Fruit fly (Drosophila melanogaster) whole organism, embryonic: Measurements from ENCODE around the gene CG7715.
A peak's percentile ranks its signal among the peaks of the same experiment; 100 is the strongest.

ENCODE experiments used
- Aef1 ChIP-seq: fragments of 200-800 bp; sonication (Bioruptor generic); IDR thresholded peaks from 3 replicates; pipeline ENCODE4 v1.3.6; 2022; ENCODE audit warnings: missing biosample characterization, missing genetic modification characterization
- CG10321 ChIP-seq: fragments of 200-800 bp; sonication (Bioruptor generic); IDR thresholded peaks from 2 replicates; pipeline ENCODE4 v1.3.6; 2022; ENCODE audit warnings: missing biosample characterization, missing genetic modification characterization
- CG10462 ChIP-seq: fragments of 200-800 bp; sonication (Bioruptor generic); optimal IDR thresholded peaks from 2 replicates; lab custom pipeline; 2016; ENCODE audit warnings: missing biosample characterization, missing genetic modification characterization
- CG11093 ChIP-seq: fragments of 200-800 bp; sonication (Bioruptor generic); IDR thresholded peaks from 3 replicates; pipeline ENCODE4 v1.3.6; 2022; ENCODE audit warnings: missing biosample characterization, missing genetic modification characterization
- CG11560 ChIP-seq: fragments of 200-800 bp; sonication (Bioruptor generic); IDR thresholded peaks from 3 replicates; pipeline ENCODE4 v1.3.6; 2022; ENCODE audit warnings: missing biosample characterization, missing genetic modification characterization
- CG12155 ChIP-seq: fragments of 200-800 bp; sonication (Bioruptor generic); optimal IDR thresholded peaks from 3 replicates; lab custom pipeline; 2016; ENCODE audit warnings: missing biosample characterization, missing genetic modification characterization
- CG1602 ChIP-seq: fragments of 200-800 bp; sonication (Bioruptor generic); optimal IDR thresholded peaks from 3 replicates; lab custom pipeline; 2016; ENCODE audit warnings: missing biosample characterization, missing genetic modification characterization
- CG16815 ChIP-seq: fragments of 200-800 bp; sonication (Bioruptor generic); optimal IDR thresholded peaks from 3 replicates; lab custom pipeline; 2017; ENCODE audit warnings: missing biosample characterization, mild to moderate bottlenecking, missing genetic modification characterization
- CG17361 ChIP-seq: fragments of 200-800 bp; sonication (Bioruptor generic); IDR thresholded peaks from 3 replicates; pipeline ENCODE4 v1.3.6; 2022; ENCODE audit warnings: missing biosample characterization, missing genetic modification characterization
- CG17912 ChIP-seq: fragments of 200-800 bp; sonication (Bioruptor generic); optimal IDR thresholded peaks from 2 replicates; lab custom pipeline; 2018; ENCODE audit warnings: missing biosample characterization, mild to moderate bottlenecking, missing genetic modification characterization
- CG30020 ChIP-seq: fragments of 200-800 bp; optimal IDR thresholded peaks from 2 replicates; lab custom pipeline; 2019; ENCODE audit warnings: missing biosample characterization, mild to moderate bottlenecking, missing genetic modification characterization, moderate library complexity
- CG31388 ChIP-seq: fragments of 200-800 bp; sonication (Bioruptor generic); optimal IDR thresholded peaks from 2 replicates; lab custom pipeline; 2016; ENCODE audit warnings: missing biosample characterization, missing genetic modification characterization
- CG32532 ChIP-seq: fragments of 200-800 bp; sonication (Bioruptor generic); IDR thresholded peaks from 2 replicates; pipeline ENCODE4 v1.3.6; 2022; ENCODE audit warnings: missing biosample characterization, missing genetic modification characterization
- CG3847 ChIP-seq: fragments of 200-800 bp; sonication (Bioruptor generic); IDR thresholded peaks from 2 replicates; pipeline ENCODE4 v1.3.6; 2022; ENCODE audit warnings: missing biosample characterization, missing genetic modification characterization
- CG6254 ChIP-seq: fragments of 200-800 bp; sonication (Bioruptor generic); optimal IDR thresholded peaks from 3 replicates; lab custom pipeline; 2017; ENCODE audit warnings: mild to moderate bottlenecking, missing biosample characterization, missing genetic modification reagents, missing genetic modification characterization
- CG7786 ChIP-seq: fragments of 200-800 bp; sonication (Bioruptor generic); optimal IDR thresholded peaks from 2 replicates; lab custom pipeline; 2016; ENCODE audit warnings: missing biosample characterization, missing genetic modification characterization
- CG7928 ChIP-seq: fragments of 200-800 bp; sonication (Bioruptor generic); optimal IDR thresholded peaks from 2 replicates; lab custom pipeline; 2017; ENCODE audit warnings: missing biosample characterization, mild to moderate bottlenecking, missing genetic modification characterization
- CG9817 ChIP-seq: fragments of 200-800 bp; sonication (Bioruptor generic); optimal IDR thresholded peaks from 2 replicates; lab custom pipeline; 2018; ENCODE audit warnings: missing biosample characterization, mild to moderate bottlenecking, missing genetic modification characterization, moderate library complexity
- CHES-1-like ChIP-seq: fragments of 200-800 bp; sonication (Bioruptor generic); optimal IDR thresholded peaks from 2 replicates; lab custom pipeline; 2016; ENCODE audit warnings: missing biosample characterization, missing genetic modification characterization
- Dbx ChIP-seq: fragments of 200-800 bp; sonication (Bioruptor generic); IDR thresholded peaks from 3 replicates; pipeline ENCODE4 v1.3.6; 2022; ENCODE audit warnings: missing biosample characterization, missing genetic modification characterization
- Doc2 ChIP-seq: fragments of 200-800 bp; sonication (Bioruptor generic); IDR thresholded peaks from 2 replicates; pipeline ENCODE4 v1.3.6; 2022; ENCODE audit warnings: missing biosample characterization, missing genetic modification characterization
- Fer2 ChIP-seq: fragments of 200-800 bp; sonication (Bioruptor generic); optimal IDR thresholded peaks from 2 replicates; lab custom pipeline; 2018; ENCODE audit warnings: missing biosample characterization, mild to moderate bottlenecking, missing genetic modification characterization, moderate library complexity
- GATAe ChIP-seq: fragments of 200-800 bp; sonication (Bioruptor generic); conservative IDR thresholded peaks from 2 replicates; pipeline ENCODE4 v1.3.6; 2022; ENCODE audit warnings: missing biosample characterization, missing genetic modification characterization
- Hand ChIP-seq: fragments of 200-800 bp; sonication (Bioruptor generic); optimal IDR thresholded peaks from 2 replicates; lab custom pipeline; 2017; ENCODE audit warnings: mild to moderate bottlenecking, missing biosample characterization, missing genetic modification reagents, missing genetic modification characterization
- Max ChIP-seq: fragments of 200-800 bp; sonication (Bioruptor generic); optimal IDR thresholded peaks from 2 replicates; lab custom pipeline; 2016; ENCODE audit warnings: missing biosample characterization, mild to moderate bottlenecking, missing genetic modification characterization
- NFAT ChIP-seq: fragments of 200-800 bp; sonication (Bioruptor generic); IDR thresholded peaks from 2 replicates; pipeline ENCODE4 v1.3.6; 2022; ENCODE audit warnings: missing biosample characterization, missing genetic modification characterization
- NK7.1 ChIP-seq: fragments of 200-800 bp; sonication (Bioruptor generic); optimal IDR thresholded peaks from 3 replicates; lab custom pipeline; 2016; ENCODE audit warnings: missing biosample characterization, missing genetic modification characterization
- Opbp ChIP-seq: fragments of 200-800 bp; sonication (Bioruptor generic); IDR thresholded peaks from 3 replicates; pipeline ENCODE4 v1.3.6; 2022; ENCODE audit warnings: missing biosample characterization, missing genetic modification characterization; ENCODE audit not compliant: partially characterized antibody
- Rx ChIP-seq: fragments of 200-800 bp; sonication (Bioruptor generic); IDR thresholded peaks from 2 replicates; pipeline ENCODE4 v1.3.6; 2022; ENCODE audit warnings: missing biosample characterization, missing genetic modification characterization
- Scr ChIP-seq: fragments of 200-800 bp; sonication (Bioruptor generic); IDR thresholded peaks from 2 replicates; pipeline ENCODE4 v1.3.6; 2022; ENCODE audit warnings: missing biosample characterization, missing genetic modification characterization; ENCODE audit not compliant: partially characterized antibody
- Spps ChIP-seq: fragments of 200-800 bp; sonication (Bioruptor generic); optimal IDR thresholded peaks from 2 replicates; lab custom pipeline; 2018; ENCODE audit warnings: missing biosample characterization, mild to moderate bottlenecking, missing genetic modification characterization
- TFAM ChIP-seq: fragments of 200-800 bp; sonication (Bioruptor generic); optimal IDR thresholded peaks from 2 replicates; lab custom pipeline; 2017; ENCODE audit warnings: missing biosample characterization, missing genetic modification characterization, inconsistent platforms
- Vsx1 ChIP-seq: fragments of 200-800 bp; sonication (Bioruptor generic); optimal IDR thresholded peaks from 2 replicates; lab custom pipeline; 2017; ENCODE audit warnings: missing biosample characterization, mild to moderate bottlenecking, missing genetic modification characterization, missing genetic modification reagents
- chn ChIP-seq: fragments of 200-800 bp; sonication (Bioruptor generic); optimal IDR thresholded peaks from 2 replicates; lab custom pipeline; 2016; ENCODE audit warnings: missing biosample characterization, missing genetic modification characterization
- dan ChIP-seq: fragments of 200-800 bp; sonication (Bioruptor generic); IDR thresholded peaks from 2 replicates; pipeline ENCODE4 v1.3.6; 2022; ENCODE audit warnings: missing biosample characterization, missing genetic modification characterization
- exex ChIP-seq: fragments of 200-800 bp; sonication (Bioruptor generic); optimal IDR thresholded peaks from 4 replicates; lab custom pipeline; 2018; ENCODE audit warnings: missing biosample characterization, mild to moderate bottlenecking, missing genetic modification characterization, moderate library complexity
- ftz-f1 ChIP-seq: fragments of 200-800 bp; sonication (Bioruptor generic); optimal IDR thresholded peaks from 2 replicates; lab custom pipeline; 2016; ENCODE audit warnings: missing biosample characterization, missing genetic modification characterization
- maf-S ChIP-seq: fragments of 200-800 bp; sonication (Bioruptor generic); optimal IDR thresholded peaks from 2 replicates; lab custom pipeline; 2016; ENCODE audit warnings: missing biosample characterization, missing genetic modification characterization
- pan ChIP-seq, 4 experiments: fragments of >200 bp in 3 of 4; fragments of 200-800 bp in 1 of 4; sonication (Bioruptor generic) in 1 of 4; optimal IDR thresholded peaks in 3 of 4; IDR thresholded peaks in 1 of 4; 2 replicates each; pipeline versions ENCODE4 v1.3.6 to Lab custom; 2017 to 2022; ENCODE audit warnings: missing biosample characterization in 2 of 4, missing genetic modification characterization in 2 of 4, mixed read lengths in 1 of 4
- pb ChIP-seq: fragments of 200-800 bp; sonication (Bioruptor generic); optimal IDR thresholded peaks from 3 replicates; lab custom pipeline; 2016; ENCODE audit warnings: missing biosample characterization, missing genetic modification characterization
- pnt ChIP-seq: fragments of 200-800 bp; sonication (Bioruptor generic); optimal IDR thresholded peaks from 3 replicates; lab custom pipeline; 2016; ENCODE audit warnings: missing biosample characterization, missing genetic modification characterization
- sd ChIP-seq: fragments of 200-800 bp; sonication (Bioruptor generic); optimal IDR thresholded peaks from 3 replicates; lab custom pipeline; 2018; ENCODE audit warnings: missing biosample characterization, mild to moderate bottlenecking, missing genetic modification characterization, moderate library complexity
- slou ChIP-seq: fragments of 200-800 bp; sonication (Bioruptor generic); optimal IDR thresholded peaks from 3 replicates; lab custom pipeline; 2016; ENCODE audit warnings: missing biosample characterization, missing genetic modification characterization
- ssp ChIP-seq: fragments of 200-800 bp; sonication (Bioruptor generic); IDR thresholded peaks from 2 replicates; pipeline ENCODE4 v1.3.6; 2022; ENCODE audit warnings: missing biosample characterization, missing genetic modification characterization
- ttk ChIP-seq: fragments of 200-800 bp; sonication (Bioruptor generic); IDR thresholded peaks from 2 replicates; pipeline ENCODE4 v2.1.2; 2022; ENCODE audit warnings: missing biosample characterization, missing genetic modification characterization
- unpg ChIP-seq: fragments of 200-800 bp; sonication (Bioruptor generic); optimal IDR thresholded peaks from 3 replicates; lab custom pipeline; 2018; ENCODE audit warnings: missing biosample characterization, mild to moderate bottlenecking, missing genetic modification characterization, moderate library complexity
- zen ChIP-seq: fragments of 200-800 bp; sonication (Bioruptor generic); optimal IDR thresholded peaks from 3 replicates; lab custom pipeline; 2018; ENCODE audit warnings: missing biosample characterization, mild to moderate bottlenecking, missing genetic modification characterization, moderate library complexity
- zf30C ChIP-seq: fragments of 200-800 bp; sonication (Bioruptor generic); optimal IDR thresholded peaks from 3 replicates; lab custom pipeline; 2018; ENCODE audit warnings: missing biosample characterization, mild to moderate bottlenecking, missing genetic modification characterization
- zfh1 ChIP-seq: fragments of 200-800 bp; sonication (Bioruptor generic); IDR thresholded peaks from 3 replicates; pipeline ENCODE4 v1.3.6; 2022; ENCODE audit warnings: missing biosample characterization, missing genetic modification characterization

CG7715 gene

dm6 chr3R:18758548-18759257 lies 30.4 kb upstream of the CG7715 start, which contains the start of gene Epg5 (continued):
- TF ChIP-seq NK7.1 (GFP tag; lab: Kevin White, UChicago) (peak; percentile 39), exex (tag; lab: Kevin White, UChicago) (no peak), CG11560 (tag; lab: Robert Waterston, UW) (no peak; the same call in 2 of the 3 replicates), pnt (GFP tag; lab: Kevin White, UChicago) (peak; percentile 69), CG16815 (GFP tag; lab: Kevin White, UChicago) (peak; percentile 70), CG3847 (GFP tag; lab: Robert Waterston, UW) (peak; percentile 92), Doc2 (GFP tag; lab: Robert Waterston, UW) (no peak), Max (peak; percentile 76), pan (optimal IDR thresholded peaks at IDR 0.05; lab: Kevin White, UChicago) (no peak), pan (GFP tag; optimal IDR thresholded peaks at IDR 0.05 in 1 of 2, IDR thresholded peaks at IDR 0.05 in 1 of 2) (peak in 1 of 2 experiments; percentile 56), pb (GFP tag; lab: Kevin White, UChicago) (peak; percentile 30), sd (tag; lab: Kevin White, UChicago) (no peak), zen (tag; lab: Kevin White, UChicago) (no peak), CG9817 (tag; lab: Kevin White, UChicago) (peak; percentile 78), ttk (GFP tag; lab: Robert Waterston, UW) (peak; percentile 61; the same call in 1 of the 2 replicates), CG30020 (no peak), CHES-1-like (peak; percentile 74), CG31388 (GFP tag; lab: Kevin White, UChicago) (peak; percentile 11), GATAe (GFP tag; lab: Robert Waterston, UW) (no peak; the same call in 1 of the 2 replicates), NFAT (GFP tag; lab: Robert Waterston, UW) (peak; percentile 83), CG12155 (GFP tag; lab: Kevin White, UChicago) (peak; percentile 74), zfh1 (GFP tag; lab: Robert Waterston, UW) (peak; percentile 55; the same call in 2 of the 3 replicates), CG7786 (GFP tag; lab: Kevin White, UChicago) (peak; percentile 62), dan (GFP tag; lab: Robert Waterston, UW) (no peak), Fer2 (tag; lab: Kevin White, UChicago) (peak; percentile 50), maf-S (peak; percentile 58), Rx (GFP tag; lab: Robert Waterston, UW) (peak; percentile 41; the same call in 1 of the 2 replicates), Aef1 (peak; percentile 72), CG7928 (peak; percentile 93), TFAM (GFP tag; lab: Kevin White, UChicago) (no peak), chn (GFP tag; lab: Kevin White, UChicago) (peak; percentile 85), Dbx (GFP tag; lab: Robert Waterston, UW) (peak; percentile 80), Scr (GFP tag; lab: Robert Waterston, UW) (peak; percentile 99), CG1602 (GFP tag; lab: Kevin White, UChicago) (peak; percentile 66), CG32532 (GFP tag; lab: Robert Waterston, UW) (peak; percentile 81), CG10462 (GFP tag; lab: Kevin White, UChicago) (peak; percentile 30), ftz-f1 (GFP tag; lab: Kevin White, UChicago) (peak; percentile 42), unpg (no peak), Spps (tag; lab: Kevin White, UChicago) (peak; percentile 4), Vsx1 (GFP tag; lab: Kevin White, UChicago) (no peak), ssp (GFP tag; lab: Robert Waterston, UW) (peak; percentile 62), Opbp (GFP tag; lab: Robert Waterston, UW) (peak; percentile 94), slou (GFP tag; lab: Kevin White, UChicago) (peak; percentile 80), CG11093 (GFP tag; lab: Robert Waterston, UW) (no peak; the same call in 2 of the 3 replicates), CG17361 (GFP tag; lab: Robert Waterston, UW) (no peak; the same call in 2 of the 3 replicates), CG10321 (GFP tag; lab: Robert Waterston, UW) (no peak), zf30C (GFP tag; lab: Kevin White, UChicago) (no peak), Hand (GFP tag; lab: Kevin White, UChicago) (no peak), CG6254 (GFP tag; lab: Kevin White, UChicago) (no peak), CG17912 (GFP tag; lab: Kevin White, UChicago) (no peak)
